Worm (Caenorhabditis elegans) whole organism, L1 larva: ENCODE data around the gene F32D8.11.

Source experiments
- C16A3.4 ChIP-seq: fragments of 150-350 bp; optimal IDR thresholded peaks from 2 replicates; lab custom pipeline; 2014; ENCODE audit warnings: missing biosample characterization, missing genetic modification characterization
- C34B4.2 ChIP-seq: sonication (generic microtip); optimal IDR thresholded peaks from 2 replicates; lab custom pipeline; 2017; ENCODE audit warnings: mild to moderate bottlenecking, missing genetic modification characterization, missing compliant biosample characterization
- alr-1 ChIP-seq: fragments of 200-800 bp; sonication (Bioruptor generic); optimal IDR thresholded peaks from 2 replicates; lab custom pipeline; 2018; ENCODE audit warnings: borderline replicate concordance, mild to moderate bottlenecking, missing genetic modification characterization, missing compliant biosample characterization
- blmp-1 ChIP-seq: fragments of 150-350 bp; optimal IDR thresholded peaks from 2 replicates; lab custom pipeline; 2014; ENCODE audit warnings: missing biosample characterization, missing genetic modification characterization
- ceh-63 ChIP-seq: fragments of 200-800 bp; sonication (Bioruptor generic); optimal IDR thresholded peaks from 2 replicates; lab custom pipeline; 2018; ENCODE audit warnings: mild to moderate bottlenecking, missing genetic modification characterization, missing compliant biosample characterization
- ceh-82 ChIP-seq, 3 experiments: fragments of 150-350 bp in 1 of 3; sonication (generic microtip) in 2 of 3; optimal IDR thresholded peaks; 2 replicates each; lab custom pipeline; 2014 to 2017; ENCODE audit warnings: missing biosample characterization in 3 of 3, missing genetic modification characterization in 3 of 3
- ceh-88 ChIP-seq: fragments of 200-800 bp; sonication (Bioruptor generic); IDR thresholded peaks from 2 replicates; pipeline ENCODE4 v1.3.6; 2022; ENCODE audit warnings: missing genetic modification characterization, missing compliant biosample characterization
- ces-1 ChIP-seq: fragments of 150-350 bp; optimal IDR thresholded peaks from 2 replicates; lab custom pipeline; 2014; ENCODE audit warnings: missing biosample characterization, missing genetic modification reagents, missing genetic modification characterization
- dpl-1 ChIP-seq, 3 experiments: fragments of 150-350 bp in 2 of 3; sonication (generic microtip) in 1 of 3; optimal IDR thresholded peaks; 2 replicates each; lab custom pipeline; 2014 to 2017; ENCODE audit warnings: missing biosample characterization in 3 of 3, missing genetic modification characterization in 3 of 3, missing genetic modification reagents in 3 of 3
- dsc-1 ChIP-seq: sonication (generic microtip); optimal IDR thresholded peaks from 2 replicates; lab custom pipeline; 2016; ENCODE audit warnings: mild to moderate bottlenecking, missing genetic modification characterization, missing compliant biosample characterization
- efl-1 ChIP-seq, 4 experiments: fragments of 150-350 bp; optimal IDR thresholded peaks in 3 of 4; peaks in 1 of 4; 1 replicate in 1 of 4; 2 replicates in 3 of 4; lab custom pipeline; 2014; ENCODE audit warnings: missing biosample characterization in 2 of 4, missing genetic modification characterization in 2 of 4, missing genetic modification reagents in 2 of 4
- egl-13 ChIP-seq: sonication (generic microtip); optimal IDR thresholded peaks from 2 replicates; lab custom pipeline; 2016; ENCODE audit warnings: missing genotype, missing genetic modification reagents, missing genetic modification characterization, missing compliant biosample characterization
- egl-27 ChIP-seq, 2 experiments: fragments of 150-350 bp in 1 of 2; sonication (generic microtip); optimal IDR thresholded peaks; 3 replicates each; lab custom pipeline; 2017 to 2018; ENCODE audit warnings: missing biosample characterization in 2 of 2, missing genetic modification characterization in 2 of 2, missing genetic modification reagents in 2 of 2
- elt-3 ChIP-seq, 6 experiments: fragments of 150-350 bp in 1 of 6; sonication (generic microtip); optimal IDR thresholded peaks; 2 replicates each; lab custom pipeline; 2017 to 2018; ENCODE audit warnings: missing biosample characterization in 6 of 6, missing genetic modification characterization in 6 of 6, inconsistent platforms in 1 of 6
- ets-5 ChIP-seq: fragments of 200-800 bp; sonication (Bioruptor generic); IDR thresholded peaks from 2 replicates; pipeline ENCODE4 v1.3.6; 2022; ENCODE audit warnings: missing genetic modification characterization, missing compliant biosample characterization
- fkh-10 ChIP-seq: sonication (generic microtip); optimal IDR thresholded peaks from 2 replicates; lab custom pipeline; 2017; ENCODE audit warnings: missing biosample characterization, missing genetic modification reagents, missing genetic modification characterization
- fkh-8 ChIP-seq: sonication (generic microtip); optimal IDR thresholded peaks from 2 replicates; lab custom pipeline; 2016; ENCODE audit warnings: mild to moderate bottlenecking, missing genetic modification characterization, missing compliant biosample characterization
- fos-1 ChIP-seq: fragments of 150-350 bp; optimal IDR thresholded peaks from 2 replicates; lab custom pipeline; 2014; ENCODE audit warnings: missing biosample characterization, missing genetic modification characterization
- irx-1 ChIP-seq: sonication (generic microtip); optimal IDR thresholded peaks from 2 replicates; lab custom pipeline; 2016; ENCODE audit warnings: missing genetic modification characterization, missing compliant biosample characterization
- isw-1 ChIP-seq: fragments of 200-800 bp; sonication (Bioruptor generic); IDR thresholded peaks from 2 replicates; pipeline ENCODE4 v1.3.6; 2022; ENCODE audit warnings: missing genetic modification characterization, missing compliant biosample characterization
- jun-1 ChIP-seq: fragments of 150-350 bp; optimal IDR thresholded peaks from 2 replicates; lab custom pipeline; 2014; ENCODE audit warnings: missing biosample characterization, missing genetic modification reagents, missing genetic modification characterization
- lin-13 ChIP-seq: fragments of 150-350 bp; optimal IDR thresholded peaks from 2 replicates; lab custom pipeline; 2014; ENCODE audit warnings: missing biosample characterization, missing genetic modification reagents, missing genetic modification characterization
- lin-14 ChIP-seq: fragments of 200-800 bp; sonication (Bioruptor generic); optimal IDR thresholded peaks from 2 replicates; lab custom pipeline; 2018; ENCODE audit warnings: mild to moderate bottlenecking, missing genetic modification characterization, moderate library complexity, missing compliant biosample characterization
- lin-15B ChIP-seq: fragments of 150-350 bp; sonication (generic microtip); optimal IDR thresholded peaks from 3 replicates; lab custom pipeline; 2014; ENCODE audit warnings: missing biosample characterization, missing genetic modification characterization
- lin-35 ChIP-seq, 2 experiments: fragments of 150-350 bp; optimal IDR thresholded peaks; 2 replicates each; lab custom pipeline; 2014; ENCODE audit warnings: missing biosample characterization in 2 of 2, missing genetic modification characterization in 2 of 2, missing genetic modification reagents in 2 of 2
- mab-9 ChIP-seq: fragments of 200-800 bp; sonication (Bioruptor generic); IDR thresholded peaks from 2 replicates; pipeline ENCODE4 v1.3.6; 2022; ENCODE audit warnings: missing genetic modification reagents, missing genetic modification characterization, missing compliant biosample characterization
- mep-1 ChIP-seq: fragments of 150-350 bp; optimal IDR thresholded peaks from 2 replicates; lab custom pipeline; 2014; ENCODE audit warnings: missing biosample characterization, missing genetic modification characterization
- nhr-11 ChIP-seq: fragments of 150-350 bp; optimal IDR thresholded peaks from 2 replicates; lab custom pipeline; 2014; ENCODE audit warnings: missing biosample characterization, missing genetic modification characterization
- nhr-12 ChIP-seq: sonication (generic microtip); optimal IDR thresholded peaks from 2 replicates; lab custom pipeline; 2017; ENCODE audit warnings: missing biosample characterization, missing genetic modification characterization
- nhr-19 ChIP-seq: fragments of 200-800 bp; sonication (Bioruptor generic); conservative IDR thresholded peaks from 2 replicates; pipeline ENCODE4 v1.3.6; 2022; ENCODE audit warnings: missing genetic modification characterization, missing compliant biosample characterization
- nhr-20 ChIP-seq: sonication (generic microtip); optimal IDR thresholded peaks from 2 replicates; lab custom pipeline; 2016; ENCODE audit warnings: mild to moderate bottlenecking, missing genetic modification characterization, missing compliant biosample characterization
- nhr-237 ChIP-seq: fragments of 150-350 bp; optimal IDR thresholded peaks from 2 replicates; lab custom pipeline; 2014; ENCODE audit warnings: missing biosample characterization, missing genetic modification characterization
- nhr-47 ChIP-seq: sonication (generic microtip); optimal IDR thresholded peaks from 2 replicates; lab custom pipeline; 2016; ENCODE audit warnings: mild to moderate bottlenecking, missing genetic modification characterization, moderate library complexity, missing compliant biosample characterization
- nhr-76 ChIP-seq: sonication (generic microtip); optimal IDR thresholded peaks from 2 replicates; lab custom pipeline; 2017; ENCODE audit warnings: missing biosample characterization, missing genetic modification characterization
- nhr-84 ChIP-seq: sonication (generic microtip); optimal IDR thresholded peaks from 2 replicates; lab custom pipeline; 2017; ENCODE audit warnings: missing biosample characterization, missing genetic modification characterization
- nhr-85 ChIP-seq: sonication (generic microtip); peaks from one replicate; lab custom pipeline; 2016; ENCODE audit warnings: missing genetic modification characterization, inconsistent platforms, missing compliant biosample characterization
- pag-3 ChIP-seq: sonication (generic microtip); optimal IDR thresholded peaks from 2 replicates; lab custom pipeline; 2017; ENCODE audit warnings: missing genetic modification characterization, mild to moderate bottlenecking, missing compliant biosample characterization, antibody characterized with exemption, borderline replicate concordance; ENCODE audit not compliant: insufficient read depth
- pax-3 ChIP-seq: fragments of 200-800 bp; sonication (Bioruptor generic); optimal IDR thresholded peaks from 2 replicates; lab custom pipeline; 2018; ENCODE audit warnings: mild to moderate bottlenecking, missing genetic modification characterization, moderate library complexity, missing compliant biosample characterization
- rnt-1 ChIP-seq: sonication (generic microtip); optimal IDR thresholded peaks from 2 replicates; lab custom pipeline; 2016; ENCODE audit warnings: mild to moderate bottlenecking, missing genetic modification characterization, moderate library complexity, missing compliant biosample characterization
- skn-1 ChIP-seq: fragments of 150-350 bp; optimal IDR thresholded peaks from 2 replicates; lab custom pipeline; 2014; ENCODE audit warnings: missing biosample characterization, missing genetic modification characterization
- snpc-4 ChIP-seq: fragments of 150-350 bp; optimal IDR thresholded peaks from 2 replicates; lab custom pipeline; 2014; ENCODE audit warnings: missing biosample characterization, missing genetic modification characterization
- snu-23 ChIP-seq: sonication (generic microtip); optimal IDR thresholded peaks from 2 replicates; lab custom pipeline; 2016; ENCODE audit warnings: missing genetic modification characterization, missing compliant biosample characterization
- sox-4 ChIP-seq: sonication (generic microtip); optimal IDR thresholded peaks from 2 replicates; lab custom pipeline; 2016; ENCODE audit warnings: missing genetic modification characterization, missing compliant biosample characterization
- sup-37 ChIP-seq: fragments of 200-800 bp; sonication (Bioruptor generic); optimal IDR thresholded peaks from 2 replicates; lab custom pipeline; 2018; ENCODE audit warnings: mild to moderate bottlenecking, missing genetic modification characterization, missing compliant biosample characterization
- tbx-2 ChIP-seq: sonication (generic microtip); optimal IDR thresholded peaks from 2 replicates; lab custom pipeline; 2016; ENCODE audit warnings: missing genetic modification characterization, missing compliant biosample characterization
- unc-86 ChIP-seq: sonication (generic microtip); optimal IDR thresholded peaks from 2 replicates; lab custom pipeline; 2016; ENCODE audit warnings: missing genetic modification characterization, missing compliant biosample characterization
- vab-15 ChIP-seq: sonication (generic microtip); optimal IDR thresholded peaks from 2 replicates; lab custom pipeline; 2017; ENCODE audit warnings: missing genotype, mild to moderate bottlenecking, missing genetic modification characterization, missing compliant biosample characterization
- xbp-1 ChIP-seq: sonication (generic microtip); optimal IDR thresholded peaks from 2 replicates; lab custom pipeline; 2016; ENCODE audit warnings: missing genetic modification characterization, missing compliant biosample characterization
- ztf-11 ChIP-seq, 2 experiments: sonication (generic microtip); optimal IDR thresholded peaks; 2 replicates each; lab custom pipeline; 2016 to 2017; ENCODE audit warnings: missing genetic modification characterization in 2 of 2, missing biosample characterization in 1 of 2, missing compliant biosample characterization in 1 of 2

The F32D8.11 gene

ce11 chrV:10873190-10873589, 15.7 kb downstream of the F32D8.11 start (continued):
- peak; percentile 8 for TF ChIP-seq nhr-85
- no peak for TF ChIP-seq efl-1 (optimal IDR thresholded peaks at IDR 0.05; lab: Kevin White, UChicago)
- TF ChIP-seq efl-1 (GFP tag; optimal IDR thresholded peaks at IDR 0.05 in 1 of 2; lab: Kevin White, UChicago): peak in 1 of 2 experiments; percentile 76

ce11 chrV:10871457-10871861, 17.5 kb downstream of the F32D8.11 start:
- TF ChIP-seq lin-15B (tag; lab: Kevin White, UChicago): no peak
- peak; percentile 73 for TF ChIP-seq lin-13
- TF ChIP-seq fos-1 (tag; lab: Kevin White, UChicago): peak; percentile 78
- peak in 1 of 2 experiments; percentile 31 for TF ChIP-seq ztf-11 (tag; optimal IDR thresholded peaks at IDR 0.05; lab: Kevin White, UChicago)
- peak; percentile 71 to 86 (median 75) for TF ChIP-seq ceh-82 (tag; optimal IDR thresholded peaks at IDR 0.05; lab: Kevin White, UChicago)
- TF ChIP-seq skn-1 (tag; lab: Kevin White, UChicago): peak; percentile 56
- TF ChIP-seq dpl-1 (GFP tag; optimal IDR thresholded peaks at IDR 0.05; lab: Kevin White, UChicago): peak; percentile 15 to 46 (median 46)
- TF ChIP-seq jun-1 (tag; lab: Kevin White, UChicago): peak; percentile 80
- TF ChIP-seq vab-15: no peak
- TF ChIP-seq nhr-237: peak; percentile 63
- peak; percentile 90 for TF ChIP-seq tbx-2 (tag; lab: Kevin White, UChicago)
- TF ChIP-seq nhr-84: no peak
- peak; percentile 95 for TF ChIP-seq nhr-85
- TF ChIP-seq nhr-20 (tag; lab: Kevin White, UChicago): peak; percentile 95
- peak; percentile 71 to 82 for TF ChIP-seq egl-27 (tag; optimal IDR thresholded peaks at IDR 0.05; lab: Kevin White, UChicago)
- peak; percentile 56 for TF ChIP-seq pax-3 (tag; lab: Kevin White, UChicago)
- peak; percentile 87 for TF ChIP-seq unc-86
- peak; percentile 10 for TF ChIP-seq nhr-11 (tag; lab: Kevin White, UChicago)
- TF ChIP-seq egl-13 (tag; lab: Kevin White, UChicago): peak; percentile 89
- no peak for TF ChIP-seq alr-1 (tag; lab: Kevin White, UChicago)
- peak; percentile 70 for TF ChIP-seq xbp-1 (tag; lab: Kevin White, UChicago)
- TF ChIP-seq nhr-19 (GFP tag; lab: Robert Waterston, UW): peak; percentile 81
- TF ChIP-seq irx-1 (tag; lab: Kevin White, UChicago): peak; percentile 83
- peak; percentile 72 for TF ChIP-seq pag-3 (tag; lab: Kevin White, UChicago)
- peak; percentile 55 for TF ChIP-seq sup-37 (GFP tag; lab: Kevin White, UChicago)
- TF ChIP-seq snpc-4 (tag; lab: Kevin White, UChicago): peak; percentile 63
- TF ChIP-seq mab-9 (GFP tag; lab: Robert Waterston, UW): peak; percentile 51; the same call in 1 of the 2 replicates
- TF ChIP-seq ceh-63 (GFP tag; lab: Kevin White, UChicago): no peak
- peak in 2 of 6 experiments; percentile 18 to 39 for TF ChIP-seq elt-3 (tag; optimal IDR thresholded peaks at IDR 0.05; lab: Kevin White, UChicago)
- TF ChIP-seq lin-14 (GFP tag; lab: Kevin White, UChicago): peak; percentile 99
- peak; percentile 71 to 72 for TF ChIP-seq efl-1 (optimal IDR thresholded peaks at IDR 0.05; lab: Kevin White, UChicago)
- peak; percentile 38 to 88 for TF ChIP-seq efl-1 (GFP tag; optimal IDR thresholded peaks at IDR 0.05 in 1 of 2; lab: Kevin White, UChicago)
- peak; percentile 97 for TF ChIP-seq fkh-10 (GFP tag; lab: Kevin White, UChicago)
- 0 out of 2 replicates have a peak, but pooled peaks have one; percentile 7 for TF ChIP-seq ceh-88 (GFP tag; lab: Robert Waterston, UW)
- TF ChIP-seq ces-1: no peak
- no peak for TF ChIP-seq ets-5
- TF ChIP-seq snu-23 (GFP tag; lab: Kevin White, UChicago): peak; percentile 93
- TF ChIP-seq nhr-47: peak; percentile 88
- peak; percentile 92 for TF ChIP-seq mep-1 (tag; lab: Kevin White, UChicago)
- peak; percentile 81 for TF ChIP-seq rnt-1 (tag; lab: Kevin White, UChicago)
- no peak for TF ChIP-seq nhr-76 (tag; lab: Kevin White, UChicago)
- TF ChIP-seq blmp-1 (tag; lab: Kevin White, UChicago): peak; percentile 88
- TF ChIP-seq sox-4: peak; percentile 57
- TF ChIP-seq dsc-1 (tag; lab: Kevin White, UChicago): peak; percentile 81
- peak; percentile 44 for TF ChIP-seq C16A3.4 (tag; lab: Kevin White, UChicago)
- TF ChIP-seq nhr-12 (tag; lab: Kevin White, UChicago): no peak
- TF ChIP-seq C34B4.2 (tag; lab: Kevin White, UChicago): no peak
- peak; percentile 71 for TF ChIP-seq isw-1 (GFP tag; lab: Robert Waterston, UW)
- peak; percentile 89 for TF ChIP-seq fkh-8
- peak; percentile 60 to 72 for TF ChIP-seq lin-35 (GFP tag; optimal IDR thresholded peaks at IDR 0.05; lab: Kevin White, UChicago)
